Fruit fly (Drosophila melanogaster): Measurements from ENCODE around the gene CG32669.

CG32669 gene

dm6 chrX:10857376-10857775 lies 12.5 kb upstream of the CG32669 start, which contains the start of the genes sofe and CG2186 (continued):
- TF ChIP-seq CG18262 (tag; optimal IDR thresholded peaks at IDR 0.05) (peak; percentile 29), slp2 (GFP tag; optimal IDR thresholded peaks at IDR 0.05) (peak; percentile 37), pb (GFP tag; optimal IDR thresholded peaks at IDR 0.05) (no peak), amos (GFP tag; IDR thresholded peaks at IDR 0.05; ENCODE audit: partially characterized antibody) (peak; percentile 85), CG2875 (GFP tag; optimal IDR thresholded peaks at IDR 0.05) (no peak), CG8765 (GFP tag; IDR thresholded peaks at IDR 0.05) (no peak), sob (GFP tag; IDR thresholded peaks at IDR 0.05) (peak; percentile 65), sd (tag; optimal IDR thresholded peaks at IDR 0.05) (no peak), ranshi (GFP tag; IDR thresholded peaks at IDR 0.05) (0 out of 2 replicates have a peak, but pooled peaks have one; percentile 10), CG17328 (GFP tag; IDR thresholded peaks at IDR 0.05) (no peak), Sin3A (optimal IDR thresholded peaks at IDR 0.05) (peak; percentile 87), CG4820 (GFP tag; optimal IDR thresholded peaks at IDR 0.05) (peak; percentile 11), CG1792 (GFP tag; optimal IDR thresholded peaks at IDR 0.05) (no peak), gro (GFP tag; optimal IDR thresholded peaks at IDR 0.05) (peak; percentile 46), CG14050 (GFP tag; IDR thresholded peaks at IDR 0.05) (no peak), MTF-1 (GFP tag; optimal IDR thresholded peaks at IDR 0.05; ENCODE audit: borderline replicate concordance) (no peak), CG4707 (GFP tag; optimal IDR thresholded peaks at IDR 0.05) (no peak), nerfin-1 (tag; optimal IDR thresholded peaks at IDR 0.05) (no peak), Deaf1 (tag; optimal IDR thresholded peaks at IDR 0.05) (peak; percentile 51), ftz-f1 (GFP tag; optimal IDR thresholded peaks at IDR 0.05) (no peak), Nf-YB (GFP tag; optimal IDR thresholded peaks at IDR 0.05) (no peak), disco-r (GFP tag; optimal IDR thresholded peaks at IDR 0.05) (no peak), eve (GFP tag; optimal IDR thresholded peaks at IDR 0.05) (no peak), CG7271 (tag; optimal IDR thresholded peaks at IDR 0.05) (peak; percentile 50), Asciz (GFP tag; optimal IDR thresholded peaks at IDR 0.05) (no peak), dysf (GFP tag; IDR thresholded peaks at IDR 0.05) (no peak), CG2116 (GFP tag; optimal IDR thresholded peaks at IDR 0.05) (peak; percentile 93), oc (tag; optimal IDR thresholded peaks at IDR 0.05) (no peak), Rx (GFP tag; IDR thresholded peaks at IDR 0.05) (no peak), CG8944 (GFP tag; optimal IDR thresholded peaks at IDR 0.05) (peak; percentile 44), tup (GFP tag; optimal IDR thresholded peaks at IDR 0.05) (no peak), ash1 (GFP tag; optimal IDR thresholded peaks at IDR 0.05) (no peak), C15 (GFP tag; IDR thresholded peaks at IDR 0.05) (no peak), CG15479 (GFP tag; optimal IDR thresholded peaks at IDR 0.05) (peak; percentile 6), croc (GFP tag; conservative IDR thresholded peaks at IDR 0.05) (no peak), CG10431 (GFP tag; optimal IDR thresholded peaks at IDR 0.05) (no peak), BEAF-32 (GFP tag; optimal IDR thresholded peaks at IDR 0.05) (peak; percentile 91), D19B (GFP tag; optimal IDR thresholded peaks at IDR 0.05) (no peak), Kr (GFP tag; optimal IDR thresholded peaks at IDR 0.05) (no peak), CrebB (tag; optimal IDR thresholded peaks at IDR 0.05) (peak; percentile 39), CoRest (tag; optimal IDR thresholded peaks at IDR 0.05) (peak; percentile 67), CG30403 (GFP tag; optimal IDR thresholded peaks at IDR 0.05) (peak; percentile 80), inv (GFP tag; IDR thresholded peaks at IDR 0.05; ENCODE audit: partially characterized antibody) (peak; percentile 78), Hmx (GFP tag; optimal IDR thresholded peaks at IDR 0.05) (no peak), Optix (GFP tag; IDR thresholded peaks at IDR 0.05) (no peak), B-H1 (GFP tag; IDR thresholded peaks at IDR 0.05) (no peak), Side (GFP tag; optimal IDR thresholded peaks at IDR 0.05) (peak; percentile 1), Dad (GFP tag; optimal IDR thresholded peaks at IDR 0.05) (no peak), Gsc (GFP tag; IDR thresholded peaks at IDR 0.05) (no peak), CG10267 (tag; optimal IDR thresholded peaks at IDR 0.05) (peak; percentile 97), crc (GFP tag; optimal IDR thresholded peaks at IDR 0.05) (peak; percentile 41), CG6765 (GFP tag; optimal IDR thresholded peaks at IDR 0.05) (no peak)

Measured in whole organism, embryonic.